Fruit fly (Drosophila melanogaster) whole organism, prepupa: ENCODE results near the gene Cyp18a1.

Source experiments
- CG11902 ChIP-seq: fragments of 200-800 bp; sonication (Bioruptor generic); optimal IDR thresholded peaks from 3 replicates; lab custom pipeline; 2016; ENCODE audit warnings: missing biosample characterization, missing genetic modification characterization
- CG6808 ChIP-seq: fragments of 200-800 bp; sonication (Bioruptor generic); optimal IDR thresholded peaks from 3 replicates; lab custom pipeline; 2017; ENCODE audit warnings: missing biosample characterization, missing genetic modification characterization, mild to moderate bottlenecking, moderate library complexity, missing genetic modification reagents
- Eip78C ChIP-seq: fragments of 200-800 bp; sonication (Bioruptor generic); peaks from one replicate; lab custom pipeline; 2016; ENCODE audit warnings: missing biosample characterization, missing genetic modification characterization
- Sox15 ChIP-seq: fragments of 200-800 bp; sonication (Bioruptor generic); optimal IDR thresholded peaks from 3 replicates; lab custom pipeline; 2016; ENCODE audit warnings: missing biosample characterization, missing genetic modification characterization
- spab ChIP-seq: fragments of 200-800 bp; sonication (Bioruptor generic); optimal IDR thresholded peaks from 2 replicates; lab custom pipeline; 2017; ENCODE audit warnings: missing biosample characterization, mild to moderate bottlenecking, missing genetic modification characterization, missing genetic modification reagents

DNA sequence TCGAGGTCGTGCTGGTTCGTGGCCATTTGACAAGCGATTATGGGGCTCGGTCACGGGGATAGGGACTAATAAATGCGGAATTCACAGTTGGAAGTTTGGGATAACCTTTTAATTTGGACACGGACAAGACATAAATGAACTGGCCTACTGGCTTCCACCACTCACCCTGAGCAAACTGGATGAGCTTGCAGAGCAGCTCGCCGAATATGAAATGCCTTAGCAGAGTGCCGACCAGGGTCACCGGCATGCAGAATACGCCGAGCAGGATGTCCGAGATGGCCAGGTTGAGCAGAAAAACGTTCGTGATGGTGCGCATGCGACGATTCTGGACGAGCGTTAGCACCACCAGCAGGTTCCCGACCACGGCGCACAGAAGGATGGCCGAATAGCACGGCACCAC is 32.7 kb upstream of the Cyp18a1 start, which contains the start of gene CG42302:
- TF ChIP-seq Eip78C (GFP tag; lab: Kevin White, UChicago) (no peak), Sox15 (GFP tag; lab: Kevin White, UChicago) (no peak), CG11902 (GFP tag; lab: Kevin White, UChicago) (no peak), CG6808 (GFP tag; lab: Kevin White, UChicago) (no peak), spab (GFP tag; lab: Kevin White, UChicago) (no peak)
